Fruit fly (Drosophila melanogaster) whole organism, embryonic: ENCODE data around the gene CG14840.
A peak's percentile ranks its signal among the peaks of the same experiment; 100 is the strongest.

Experiments used
- CG10321 ChIP-seq: fragments of 200-800 bp; sonication (Bioruptor generic); IDR thresholded peaks from 2 replicates; pipeline ENCODE4 v1.3.6; 2022; ENCODE audit warnings: missing biosample characterization, missing genetic modification characterization
- CG10979 ChIP-seq: fragments of 200-800 bp; sonication (Bioruptor generic); optimal IDR thresholded peaks from 2 replicates; lab custom pipeline; 2018; ENCODE audit warnings: missing biosample characterization, mild to moderate bottlenecking, missing genetic modification characterization, moderate library complexity
- CG12942 ChIP-seq: fragments of 200-800 bp; sonication (Bioruptor generic); optimal IDR thresholded peaks from 3 replicates; lab custom pipeline; 2016; ENCODE audit warnings: missing biosample characterization, missing genetic modification characterization
- CG15269 ChIP-seq: fragments of 200-800 bp; sonication (Bioruptor generic); optimal IDR thresholded peaks from 2 replicates; lab custom pipeline; 2018; ENCODE audit warnings: missing biosample characterization, mild to moderate bottlenecking, missing genetic modification characterization, moderate library complexity
- CG1529 ChIP-seq: fragments of 200-800 bp; sonication (Bioruptor generic); optimal IDR thresholded peaks from 3 replicates; lab custom pipeline; 2018; ENCODE audit warnings: missing biosample characterization, missing genetic modification characterization
- CG1647 ChIP-seq: fragments of 200-800 bp; sonication (Bioruptor generic); optimal IDR thresholded peaks from 3 replicates; lab custom pipeline; 2016; ENCODE audit warnings: missing biosample characterization, missing genetic modification characterization
- CG17385 ChIP-seq: fragments of 200-800 bp; sonication (Bioruptor generic); optimal IDR thresholded peaks from 3 replicates; lab custom pipeline; 2018; ENCODE audit warnings: missing biosample characterization, mild to moderate bottlenecking, missing genetic modification characterization
- CG33213 ChIP-seq: fragments of 200-800 bp; sonication (Bioruptor generic); optimal IDR thresholded peaks from 3 replicates; lab custom pipeline; 2016; ENCODE audit warnings: missing biosample characterization, missing genetic modification characterization
- CG4328 ChIP-seq: fragments of 200-800 bp; sonication (Bioruptor generic); optimal IDR thresholded peaks from 3 replicates; lab custom pipeline; 2017; ENCODE audit warnings: missing biosample characterization, missing genetic modification reagents, missing genetic modification characterization
- CG43689 ChIP-seq: fragments of 200-800 bp; sonication (Bioruptor generic); IDR thresholded peaks from 2 replicates; pipeline ENCODE4 v1.3.6; 2022; ENCODE audit warnings: missing biosample characterization, missing genetic modification characterization
- CG6791 ChIP-seq: fragments of 200-800 bp; sonication (Bioruptor generic); IDR thresholded peaks from 3 replicates; pipeline ENCODE4 v1.3.6; 2022; ENCODE audit warnings: missing biosample characterization, missing genetic modification characterization; ENCODE audit not compliant: partially characterized antibody
- CG7963 ChIP-seq: fragments of 200-800 bp; sonication (Bioruptor generic); IDR thresholded peaks from 3 replicates; pipeline ENCODE4 v1.3.6; 2022; ENCODE audit warnings: missing biosample characterization, missing genetic modification characterization; ENCODE audit not compliant: partially characterized antibody
- CG9727 ChIP-seq: fragments of 200-800 bp; sonication (Bioruptor generic); optimal IDR thresholded peaks from 3 replicates; lab custom pipeline; 2017; ENCODE audit warnings: missing biosample characterization, mild to moderate bottlenecking, missing genetic modification characterization
- CG9817 ChIP-seq: fragments of 200-800 bp; sonication (Bioruptor generic); optimal IDR thresholded peaks from 2 replicates; lab custom pipeline; 2018; ENCODE audit warnings: missing biosample characterization, mild to moderate bottlenecking, missing genetic modification characterization, moderate library complexity
- Doc3 ChIP-seq: fragments of 200-800 bp; sonication (Bioruptor generic); IDR thresholded peaks from 3 replicates; pipeline ENCODE4 v1.3.6; 2022; ENCODE audit warnings: missing biosample characterization, missing genetic modification characterization; ENCODE audit not compliant: partially characterized antibody
- Gug ChIP-seq: fragments of 200-800 bp; sonication (Bioruptor generic); IDR thresholded peaks from 4 replicates; pipeline ENCODE4 v1.3.6; 2022; ENCODE audit warnings: missing biosample characterization, missing genetic modification characterization
- H15 ChIP-seq: fragments of 200-800 bp; sonication (Bioruptor generic); IDR thresholded peaks from 3 replicates; pipeline ENCODE4 v1.3.6; 2022; ENCODE audit warnings: missing biosample characterization, missing genetic modification characterization
- Hr78 ChIP-seq, 2 experiments: fragments of 200-800 bp in 1 of 2; fragments of >200 bp in 1 of 2; sonication (Bioruptor generic) in 1 of 2; optimal IDR thresholded peaks; 2 replicates each; lab custom pipeline; 2017 to 2019; ENCODE audit warnings: missing biosample characterization in 2 of 2, missing genetic modification characterization in 2 of 2, mild to moderate bottlenecking in 1 of 2, moderate library complexity in 1 of 2
- Mes4 ChIP-seq: fragments of 200-800 bp; sonication (Bioruptor generic); optimal IDR thresholded peaks from 2 replicates; lab custom pipeline; 2016; ENCODE audit warnings: missing biosample characterization, missing genetic modification characterization
- Oaz ChIP-seq: fragments of 200-800 bp; sonication (Bioruptor generic); IDR thresholded peaks from 2 replicates; pipeline ENCODE4 v1.3.6; 2022; ENCODE audit warnings: missing biosample characterization, missing genetic modification characterization
- Oli ChIP-seq: fragments of 200-800 bp; sonication (Bioruptor generic); optimal IDR thresholded peaks from 2 replicates; lab custom pipeline; 2018; ENCODE audit warnings: missing biosample characterization, mild to moderate bottlenecking, missing genetic modification characterization, moderate library complexity
- Pdp1 ChIP-seq, 2 experiments: fragments of 200-800 bp; sonication (Bioruptor generic); optimal IDR thresholded peaks; 3 replicates each; lab custom pipeline; 2016; ENCODE audit warnings: missing biosample characterization in 2 of 2, missing genetic modification characterization in 2 of 2, mild to moderate bottlenecking in 1 of 2, moderate library complexity in 1 of 2
- Side ChIP-seq: fragments of 200-800 bp; sonication (Bioruptor generic); optimal IDR thresholded peaks from 2 replicates; lab custom pipeline; 2016; ENCODE audit warnings: missing biosample characterization, missing genetic modification characterization
- Six4 ChIP-seq: fragments of 200-800 bp; sonication (Bioruptor generic); optimal IDR thresholded peaks from 2 replicates; lab custom pipeline; 2016; ENCODE audit warnings: missing biosample characterization, missing genetic modification characterization
- Spps ChIP-seq: fragments of 200-800 bp; sonication (Bioruptor generic); optimal IDR thresholded peaks from 2 replicates; lab custom pipeline; 2018; ENCODE audit warnings: missing biosample characterization, mild to moderate bottlenecking, missing genetic modification characterization
- Xbp1 ChIP-seq: fragments of 200-800 bp; sonication (Bioruptor generic); optimal IDR thresholded peaks from 3 replicates; lab custom pipeline; 2016; ENCODE audit warnings: missing biosample characterization, mild to moderate bottlenecking, missing genetic modification characterization
- Xrp1 ChIP-seq: fragments of 200-800 bp; sonication (Bioruptor generic); IDR thresholded peaks from 2 replicates; pipeline ENCODE4 v1.3.6; 2022; ENCODE audit warnings: missing biosample characterization, missing genetic modification characterization
- aop ChIP-seq: fragments of 200-800 bp; sonication (Bioruptor generic); IDR thresholded peaks from 2 replicates; pipeline ENCODE4 v1.3.6; 2022; ENCODE audit warnings: missing biosample characterization, missing genetic modification characterization
- cas ChIP-seq: fragments of 200-800 bp; sonication (Bioruptor generic); IDR thresholded peaks from 2 replicates; pipeline ENCODE4 v1.3.6; 2022; ENCODE audit warnings: missing biosample characterization, missing genetic modification characterization
- dmrt11E ChIP-seq: fragments of 200-800 bp; sonication (Bioruptor generic); optimal IDR thresholded peaks from 3 replicates; lab custom pipeline; 2018; ENCODE audit warnings: missing biosample characterization, mild to moderate bottlenecking, missing genetic modification characterization, moderate library complexity
- dysf ChIP-seq: fragments of 200-800 bp; sonication (Bioruptor generic); IDR thresholded peaks from 3 replicates; pipeline ENCODE4 v1.3.6; 2022; ENCODE audit warnings: missing biosample characterization, missing genetic modification characterization
- ems ChIP-seq: fragments of 200-800 bp; sonication (Bioruptor generic); optimal IDR thresholded peaks from 3 replicates; lab custom pipeline; 2016; ENCODE audit warnings: missing biosample characterization, missing genetic modification characterization
- gfzf ChIP-seq: fragments of 200-800 bp; sonication (Bioruptor generic); optimal IDR thresholded peaks from 2 replicates; lab custom pipeline; 2016; ENCODE audit warnings: missing biosample characterization, mild to moderate bottlenecking, missing genetic modification characterization, moderate library complexity
- inv ChIP-seq: fragments of 200-800 bp; sonication (Bioruptor generic); IDR thresholded peaks from 2 replicates; pipeline ENCODE4 v1.3.6; 2022; ENCODE audit warnings: missing biosample characterization, missing genetic modification characterization; ENCODE audit not compliant: partially characterized antibody
- knrl ChIP-seq: fragments of 200-800 bp; sonication (Bioruptor generic); IDR thresholded peaks from 3 replicates; pipeline ENCODE4 v1.3.6; 2022; ENCODE audit warnings: missing biosample characterization, missing genetic modification characterization; ENCODE audit not compliant: partially characterized antibody
- nerfin-1 ChIP-seq: fragments of 200-800 bp; sonication (Bioruptor generic); optimal IDR thresholded peaks from 3 replicates; lab custom pipeline; 2019; ENCODE audit warnings: missing biosample characterization, mild to moderate bottlenecking, missing genetic modification characterization, moderate library complexity
- odd ChIP-seq: fragments of 200-800 bp; sonication (Bioruptor generic); optimal IDR thresholded peaks from 2 replicates; lab custom pipeline; 2017; ENCODE audit warnings: missing biosample characterization, mild to moderate bottlenecking, missing genetic modification characterization
- pb ChIP-seq: fragments of 200-800 bp; sonication (Bioruptor generic); optimal IDR thresholded peaks from 3 replicates; lab custom pipeline; 2016; ENCODE audit warnings: missing biosample characterization, missing genetic modification characterization
- pfk ChIP-seq: fragments of 200-800 bp; sonication (Bioruptor generic); optimal IDR thresholded peaks from 2 replicates; lab custom pipeline; 2018; ENCODE audit warnings: missing biosample characterization, mild to moderate bottlenecking, missing genetic modification characterization, moderate library complexity
- pho ChIP-seq: fragments of 200-800 bp; sonication (Bioruptor generic); optimal IDR thresholded peaks from 2 replicates; lab custom pipeline; 2016; ENCODE audit warnings: missing biosample characterization, missing genetic modification characterization
- phol ChIP-seq: fragments of 200-800 bp; sonication (Bioruptor generic); optimal IDR thresholded peaks from 3 replicates; lab custom pipeline; 2018; ENCODE audit warnings: missing biosample characterization, mild to moderate bottlenecking, missing genetic modification characterization, moderate library complexity
- pros ChIP-seq: fragments of 200-800 bp; sonication (Bioruptor generic); optimal IDR thresholded peaks from 3 replicates; lab custom pipeline; 2019; ENCODE audit warnings: missing biosample characterization, mild to moderate bottlenecking, missing genetic modification characterization, moderate library complexity
- pum ChIP-seq: fragments of 200-800 bp; sonication (Bioruptor generic); optimal IDR thresholded peaks from 2 replicates; lab custom pipeline; 2016; ENCODE audit warnings: missing biosample characterization, missing genetic modification characterization
- ranshi ChIP-seq: fragments of 200-800 bp; sonication (Bioruptor generic); IDR thresholded peaks from 2 replicates; pipeline ENCODE4 v1.3.6; 2022; ENCODE audit warnings: missing biosample characterization, missing genetic modification characterization
- slbo ChIP-seq: fragments of 200-800 bp; sonication (Bioruptor generic); IDR thresholded peaks from 2 replicates; pipeline ENCODE4 v1.3.6; 2022; ENCODE audit warnings: missing biosample characterization, missing genetic modification characterization
- so ChIP-seq: fragments of 200-800 bp; sonication (Bioruptor generic); IDR thresholded peaks from 3 replicates; pipeline ENCODE4 v1.3.6; 2022; ENCODE audit warnings: missing biosample characterization, missing genetic modification characterization
- sqz ChIP-seq: fragments of 200-800 bp; sonication (Bioruptor generic); optimal IDR thresholded peaks from 3 replicates; lab custom pipeline; 2018; ENCODE audit warnings: missing biosample characterization, mild to moderate bottlenecking, missing genetic modification characterization
- tin ChIP-seq: fragments of 200-800 bp; sonication (Bioruptor generic); optimal IDR thresholded peaks from 3 replicates; lab custom pipeline; 2016; ENCODE audit warnings: missing biosample characterization, missing genetic modification characterization
- tup ChIP-seq: fragments of 200-800 bp; sonication (Bioruptor generic); optimal IDR thresholded peaks from 2 replicates; lab custom pipeline; 2016; ENCODE audit warnings: missing biosample characterization, mild to moderate bottlenecking, missing genetic modification characterization, moderate library complexity

The CG14840 gene

dm6 chr3R:14289958-14290835, 29.2 kb upstream of the CG14840 start (continued):
- TF ChIP-seq Doc3 (GFP tag; lab: Robert Waterston, UW), result no peak
- TF ChIP-seq CG9727 (GFP tag; lab: Kevin White, UChicago), result no peak
- TF ChIP-seq Oli (tag; lab: Kevin White, UChicago), result peak; percentile 8
- no peak for TF ChIP-seq CG1647
- no peak for TF ChIP-seq pho (GFP tag; lab: Kevin White, UChicago)
- no peak for TF ChIP-seq CG10321 (GFP tag; lab: Robert Waterston, UW)
- no peak for TF ChIP-seq Spps (tag; lab: Kevin White, UChicago)
- TF ChIP-seq knrl (GFP tag; lab: Robert Waterston, UW), result no peak
- TF ChIP-seq Six4 (GFP tag; lab: Kevin White, UChicago), result no peak
- TF ChIP-seq Oaz (GFP tag; lab: Robert Waterston, UW), result no peak
- no peak for TF ChIP-seq CG1529 (GFP tag; lab: Kevin White, UChicago)
- TF ChIP-seq Xrp1 (GFP tag; lab: Robert Waterston, UW), result no peak
- TF ChIP-seq pfk, result no peak
- TF ChIP-seq pum (GFP tag; lab: Kevin White, UChicago), result no peak
- no peak for TF ChIP-seq Mes4 (GFP tag; lab: Kevin White, UChicago)
- TF ChIP-seq CG4328 (GFP tag; lab: Kevin White, UChicago), result no peak
- no peak for TF ChIP-seq inv (GFP tag; lab: Robert Waterston, UW)
- TF ChIP-seq CG33213 (GFP tag; lab: Kevin White, UChicago), result no peak
- TF ChIP-seq Pdp1 (GFP tag; optimal IDR thresholded peaks at IDR 0.05; lab: Kevin White, UChicago), result peak in 1 of 2 experiments; percentile 43
- no peak for TF ChIP-seq cas
- TF ChIP-seq nerfin-1, result no peak
- no peak for TF ChIP-seq CG6791 (GFP tag; lab: Robert Waterston, UW)
- no peak for TF ChIP-seq pros (GFP tag; lab: Kevin White, UChicago)
- no peak for TF ChIP-seq CG10979 (tag; lab: Kevin White, UChicago)
- TF ChIP-seq dysf (GFP tag; lab: Robert Waterston, UW), result 0 out of 3 replicates have a peak, but pooled peaks have one; percentile 30
- no peak for TF ChIP-seq Gug
- peak; percentile 21 for TF ChIP-seq CG15269 (tag; lab: Kevin White, UChicago)
- TF ChIP-seq Hr78 (GFP tag; optimal IDR thresholded peaks at IDR 0.05; lab: Kevin White, UChicago), result no peak
- no peak for TF ChIP-seq pb
- TF ChIP-seq CG17385, result peak; percentile 1
- TF ChIP-seq slbo (GFP tag; lab: Robert Waterston, UW), result peak; percentile 29; the same call in 1 of the 2 replicates
- no peak for TF ChIP-seq CG12942 (GFP tag; lab: Kevin White, UChicago)
- TF ChIP-seq phol, result peak; percentile 35
- peak; percentile 19 for TF ChIP-seq CG9817 (tag; lab: Kevin White, UChicago)
- TF ChIP-seq ems, result no peak
- TF ChIP-seq so (GFP tag; lab: Robert Waterston, UW), result 0 out of 3 replicates have a peak, but pooled peaks have one; percentile 9
- TF ChIP-seq Xbp1 (GFP tag; lab: Kevin White, UChicago), result peak; percentile 24
- TF ChIP-seq gfzf, result no peak
- no peak for TF ChIP-seq Side (GFP tag; lab: Kevin White, UChicago)
- TF ChIP-seq CG43689 (GFP tag; lab: Robert Waterston, UW), result no peak
- no peak for TF ChIP-seq tup (GFP tag; lab: Kevin White, UChicago)
- TF ChIP-seq ranshi (GFP tag; lab: Robert Waterston, UW), result no peak
- no peak for TF ChIP-seq aop
- TF ChIP-seq dmrt11E (tag; lab: Kevin White, UChicago), result no peak
- peak; percentile 8 for TF ChIP-seq tin
- no peak for TF ChIP-seq H15
- no peak for TF ChIP-seq CG7963 (GFP tag; lab: Robert Waterston, UW)
- TF ChIP-seq sqz, result peak; percentile 48
- peak; percentile 4 for TF ChIP-seq odd (GFP tag; lab: Kevin White, UChicago)
